Worm (Caenorhabditis elegans): ENCODE results near the gene C50H2.5.

ce11 chrV:9937435-9937834 is 18.9 kb downstream of the C50H2.5 start, which contains the start of gene srj-33:
- no peak for TF ChIP-seq med-1 (GFP tag; optimal IDR thresholded peaks at IDR 0.05; ENCODE audit: insufficient read depth)
- no peak for TF ChIP-seq ztf-29 (GFP tag; IDR thresholded peaks at IDR 0.05)
- no peak for TF ChIP-seq flt-1 (GFP tag; IDR thresholded peaks at IDR 0.05)
- no peak for TF ChIP-seq klf-2 (GFP tag; conservative IDR thresholded peaks at IDR 0.05)
- no peak for TF ChIP-seq ref-1 (GFP tag; conservative IDR thresholded peaks at IDR 0.05)
